Fruit fly (Drosophila melanogaster) Kc167 (cell line): ENCODE data around the gene CG31126.

Experiments
- Myc ChIP-seq: fragments of >200 bp; optimal IDR thresholded peaks from 2 replicates; lab custom pipeline; 2017; ENCODE audit warnings: missing external identifiers
- Sin3A ChIP-seq: fragments of >200 bp; optimal IDR thresholded peaks from 2 replicates; lab custom pipeline; 2018; ENCODE audit warnings: missing external identifiers
- h ChIP-seq: fragments of >200 bp; optimal IDR thresholded peaks from 3 replicates; lab custom pipeline; 2018; ENCODE audit warnings: missing external identifiers
- insv ChIP-seq: fragments of >200 bp; optimal IDR thresholded peaks from 3 replicates; lab custom pipeline; 2018; ENCODE audit warnings: missing external identifiers
- psq ChIP-seq: fragments of >200 bp; optimal IDR thresholded peaks from 2 replicates; lab custom pipeline; 2017; ENCODE audit warnings: missing external identifiers
- ttk ChIP-seq: sonication (Bioruptor generic); optimal IDR thresholded peaks from 2 replicates; lab custom pipeline; 2017; ENCODE audit warnings: missing external identifiers

The CG31126 gene

DNA sequence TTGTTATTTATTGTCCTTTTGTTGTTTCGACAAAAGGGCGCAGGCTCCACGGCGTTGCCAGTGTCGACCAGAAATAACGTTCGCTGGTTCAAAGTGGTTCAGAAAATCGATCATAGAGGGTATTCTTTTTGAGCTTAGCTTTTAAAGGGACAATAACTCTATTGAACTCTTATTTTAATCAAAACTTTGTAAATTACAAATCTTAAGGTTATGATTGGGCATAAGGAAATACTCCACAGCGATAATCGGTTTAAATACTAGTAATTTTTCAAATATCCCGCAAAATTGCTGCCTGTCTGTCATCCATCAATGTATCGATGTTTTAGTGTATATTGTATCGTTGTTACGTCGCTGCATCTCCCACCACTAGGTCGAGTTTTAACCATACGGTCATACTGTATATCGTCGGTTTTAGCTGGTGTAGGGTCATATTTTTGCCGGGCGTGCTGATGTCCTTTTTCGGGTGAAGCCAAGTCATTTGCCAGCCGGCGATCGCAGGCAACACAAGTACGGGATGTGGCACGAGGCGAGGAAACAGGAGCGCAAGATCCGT is 4.6 kb upstream of the CG31126 start, which contains the start of the genes CG31125 and CG6695:
TSS of gene CG31125 (minus strand) at position 51 of the 553 bp plus-strand sequence.
TSS of gene CG6695 (plus strand) at position 391 of the 553 bp plus-strand sequence.
- TF ChIP-seq Sin3A (lab: Kevin White, UChicago) (no peak), Myc (lab: Kevin White, UChicago) (no peak), ttk (lab: Kevin White, UChicago) (no peak), h (lab: Kevin White, UChicago) (no peak), psq (lab: Kevin White, UChicago) (no peak), insv (lab: Kevin White, UChicago) (no peak)

DNA sequence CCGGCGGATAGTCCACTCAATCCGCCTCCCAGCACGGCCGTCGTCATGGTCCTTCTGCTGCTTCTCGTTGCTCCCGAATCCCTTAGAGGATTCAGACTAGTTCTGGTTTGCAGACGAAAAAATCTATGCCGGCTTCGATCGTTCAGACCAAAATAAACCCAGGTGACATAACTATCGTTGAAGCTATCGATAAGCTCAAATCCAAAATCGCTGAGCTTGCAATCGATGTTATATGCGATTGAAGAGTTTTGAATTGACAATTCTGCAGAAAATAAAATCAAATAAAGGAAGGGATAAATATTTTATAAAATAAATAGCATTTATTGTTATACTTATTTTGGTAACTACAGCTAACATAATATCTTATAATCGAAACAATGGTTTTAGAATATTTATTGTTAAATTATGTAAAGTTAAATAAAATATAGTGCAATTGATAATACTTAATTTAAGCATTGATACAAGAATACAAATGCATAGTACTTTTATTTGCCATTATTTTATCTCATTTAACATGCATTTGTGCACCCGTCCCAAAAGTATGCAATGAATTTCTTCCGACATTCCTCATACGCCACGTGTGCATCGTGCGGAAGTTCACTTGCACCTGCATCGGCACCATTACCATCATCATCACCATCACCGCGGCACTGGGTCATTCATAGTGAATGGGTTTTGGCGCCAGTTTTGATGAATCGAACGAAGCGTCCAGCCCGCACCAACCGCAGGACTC is 2.4 kb downstream of the CG31126 start, which contains the start of gene Ppox:
TSS of gene Ppox (minus strand) at position 173 of the 733 bp plus-strand sequence.
- TF ChIP-seq Sin3A (lab: Kevin White, UChicago), result no peak
- no peak for TF ChIP-seq h (lab: Kevin White, UChicago)
- no peak for TF ChIP-seq Myc (lab: Kevin White, UChicago)
- TF ChIP-seq ttk (lab: Kevin White, UChicago), result no peak
- no peak for TF ChIP-seq psq (lab: Kevin White, UChicago)
- no peak for TF ChIP-seq insv (lab: Kevin White, UChicago)

DNA sequence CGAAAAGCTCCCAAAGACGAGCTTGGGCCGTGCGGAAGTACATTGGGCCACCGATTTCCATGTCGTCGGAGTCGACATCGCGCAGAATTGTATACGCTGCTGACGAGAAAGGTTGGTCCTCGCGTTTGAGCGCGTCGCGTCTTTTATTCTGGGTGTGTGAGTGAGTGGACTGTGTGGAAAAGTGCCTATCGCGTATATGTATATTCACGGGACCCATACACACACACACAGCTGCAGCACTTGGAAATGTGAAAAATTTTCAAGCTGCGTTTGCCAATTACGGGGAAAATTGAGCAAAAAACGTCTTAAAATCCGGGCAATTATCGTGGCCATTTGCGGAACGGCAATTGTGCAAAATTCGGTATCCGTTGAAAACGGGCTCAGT is 3.0 kb downstream of the CG31126 start, which contains the start of gene slo:
TSS of gene slo (plus strand) at position 80 of the 385 bp plus-strand sequence.
- TF ChIP-seq insv (lab: Kevin White, UChicago) (no peak), Sin3A (lab: Kevin White, UChicago) (no peak), ttk (lab: Kevin White, UChicago) (no peak), Myc (lab: Kevin White, UChicago) (no peak), psq (lab: Kevin White, UChicago) (no peak), h (lab: Kevin White, UChicago) (no peak)

DNA sequence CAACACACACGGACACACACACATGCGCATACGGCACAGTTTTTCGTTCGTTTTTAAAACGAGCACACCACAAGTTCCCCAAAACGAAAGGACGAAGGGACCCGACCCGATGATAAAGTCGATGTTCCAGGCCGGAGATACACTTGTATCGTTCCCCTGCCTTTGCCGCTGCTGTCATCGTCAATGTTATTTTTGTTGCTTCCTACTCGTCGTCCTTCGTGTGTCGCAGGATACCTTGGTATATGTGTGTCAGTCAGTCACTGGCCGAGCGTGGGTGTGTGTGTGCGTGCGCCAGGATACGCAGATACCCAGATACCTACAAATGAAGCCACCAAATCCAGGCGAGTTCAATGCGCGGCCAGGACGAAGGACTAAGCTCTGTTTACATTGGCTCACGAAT is 3.6 kb downstream of the CG31126 start:
- TF ChIP-seq insv (lab: Kevin White, UChicago), result no peak
- TF ChIP-seq Sin3A (lab: Kevin White, UChicago), result no peak
- no peak for TF ChIP-seq h (lab: Kevin White, UChicago)
- no peak for TF ChIP-seq psq (lab: Kevin White, UChicago)
- TF ChIP-seq Myc (lab: Kevin White, UChicago), result no peak
- no peak for TF ChIP-seq ttk (lab: Kevin White, UChicago)

DNA sequence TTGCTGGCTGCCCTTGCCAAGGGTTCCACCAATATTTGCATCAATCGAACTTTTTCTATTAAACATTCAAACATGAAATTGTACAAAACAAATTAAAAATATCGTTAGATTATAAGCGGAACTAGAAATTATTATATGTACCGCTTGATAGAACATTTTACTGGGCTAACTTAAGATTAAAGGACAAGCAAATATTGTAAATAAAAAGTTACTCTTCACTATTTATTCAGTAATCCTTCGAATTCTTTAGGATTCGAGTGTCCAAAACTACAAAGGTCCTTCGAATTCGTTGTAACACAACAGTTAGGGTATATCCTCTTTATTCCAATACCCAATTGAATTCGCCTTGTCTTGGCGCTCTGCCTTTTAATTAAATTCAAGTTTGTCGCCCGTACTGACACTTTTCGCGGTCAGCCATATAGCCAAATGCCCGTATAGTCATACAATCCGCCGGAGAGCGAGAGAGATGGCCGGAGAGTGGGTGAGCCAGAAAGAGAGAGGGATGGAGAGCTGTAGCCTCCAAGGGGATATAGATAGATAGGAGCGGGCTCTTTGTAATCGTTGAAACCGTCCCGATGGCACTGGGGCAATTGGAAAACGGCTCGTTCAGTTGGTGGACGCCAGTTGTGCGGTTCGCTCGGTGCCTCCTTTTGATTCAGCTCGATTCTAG is 8.3 kb downstream of the CG31126 start:
- no peak for TF ChIP-seq Sin3A (lab: Kevin White, UChicago)
- TF ChIP-seq ttk (lab: Kevin White, UChicago), result no peak
- TF ChIP-seq insv (lab: Kevin White, UChicago), result no peak
- TF ChIP-seq Myc (lab: Kevin White, UChicago), result no peak
- no peak for TF ChIP-seq psq (lab: Kevin White, UChicago)
- no peak for TF ChIP-seq h (lab: Kevin White, UChicago)

DNA sequence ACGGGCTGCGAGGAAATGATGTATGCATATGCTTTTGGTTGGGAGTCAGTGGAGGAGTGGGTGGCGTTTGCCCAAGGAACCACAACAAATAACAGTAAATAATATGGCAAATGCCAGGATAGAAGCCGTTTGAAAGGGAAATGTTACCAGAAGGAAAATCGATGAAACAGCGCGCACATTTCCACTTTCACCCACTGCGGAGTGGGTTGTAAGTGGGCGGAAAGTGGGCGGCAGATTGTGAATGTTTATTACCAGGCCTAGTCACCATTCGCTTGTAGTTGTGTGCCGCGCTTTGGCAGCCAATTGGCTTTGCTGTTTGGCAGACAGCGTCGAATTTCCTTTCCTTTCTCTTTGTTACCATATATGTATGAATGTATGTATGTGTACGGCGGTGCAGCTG is 12.2 kb downstream of the CG31126 start:
- TF ChIP-seq insv (lab: Kevin White, UChicago), result no peak
- TF ChIP-seq psq (lab: Kevin White, UChicago), result no peak
- no peak for TF ChIP-seq Sin3A (lab: Kevin White, UChicago)
- TF ChIP-seq ttk (lab: Kevin White, UChicago), result no peak
- TF ChIP-seq h (lab: Kevin White, UChicago), result no peak
- TF ChIP-seq Myc (lab: Kevin White, UChicago), result no peak

DNA sequence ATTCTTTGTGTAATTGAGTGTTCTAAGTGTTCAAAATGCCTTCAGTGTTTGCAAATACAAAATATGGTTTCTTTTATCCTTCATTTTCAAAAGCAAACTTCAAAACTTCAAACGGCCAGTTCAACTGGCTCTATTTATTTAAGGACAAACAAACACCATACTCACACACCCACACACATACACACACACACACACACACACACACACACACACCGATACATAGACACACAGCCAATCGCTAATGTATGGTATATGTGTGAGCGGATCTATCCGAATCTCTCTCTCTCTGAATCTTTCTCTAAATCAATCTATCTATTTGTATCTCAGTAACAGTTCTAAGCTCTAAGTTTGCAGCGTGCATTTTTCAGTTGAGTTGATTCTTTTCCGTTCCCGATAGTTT is 33.4 kb downstream of the CG31126 start:
- TF ChIP-seq psq (lab: Kevin White, UChicago), result no peak
- no peak for TF ChIP-seq h (lab: Kevin White, UChicago)
- no peak for TF ChIP-seq ttk (lab: Kevin White, UChicago)
- TF ChIP-seq Sin3A (lab: Kevin White, UChicago), result no peak
- no peak for TF ChIP-seq insv (lab: Kevin White, UChicago)
- TF ChIP-seq Myc (lab: Kevin White, UChicago), result no peak

DNA sequence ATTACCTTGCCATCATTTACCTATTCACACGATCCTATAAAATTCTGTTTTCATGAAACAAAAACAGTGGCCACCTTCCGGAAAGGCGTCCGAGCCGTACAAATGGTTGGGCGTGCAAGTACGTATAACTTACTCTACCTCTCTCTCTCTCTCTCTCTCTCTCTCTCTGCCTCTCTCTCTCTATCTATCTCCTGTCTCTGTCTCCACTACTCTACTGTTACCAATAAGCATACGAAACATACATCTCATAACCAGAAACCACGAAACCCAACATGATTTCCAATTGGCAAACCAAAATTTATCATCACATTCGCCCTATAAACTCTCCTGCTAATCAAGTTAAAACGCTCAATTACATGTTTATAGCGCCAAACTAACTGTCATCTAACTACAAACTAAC is 39.9 kb downstream of the CG31126 start:
- TF ChIP-seq insv (lab: Kevin White, UChicago) (no peak), psq (lab: Kevin White, UChicago) (no peak), Myc (lab: Kevin White, UChicago) (no peak), ttk (lab: Kevin White, UChicago) (no peak), Sin3A (lab: Kevin White, UChicago) (no peak), h (lab: Kevin White, UChicago) (no peak)
